Fruit fly (Drosophila melanogaster): Measurements from ENCODE around the gene Sry-delta.

The Sry-delta gene

dm6 chr3R:30046029-30047001 lies 3.2 kb downstream of the Sry-delta start, which contains the start of the genes RpL32 and CG7943 (continued):
- TF ChIP-seq ems (GFP tag; optimal IDR thresholded peaks at IDR 0.05) (peak; percentile 97), Bteb2 (GFP tag; optimal IDR thresholded peaks at IDR 0.05) (peak; percentile 92), CG7963 (GFP tag; IDR thresholded peaks at IDR 0.05; ENCODE audit: partially characterized antibody) (peak; percentile 100), Bdp1 (GFP tag; optimal IDR thresholded peaks at IDR 0.05) (peak; percentile 80), CG3281 (GFP tag; optimal IDR thresholded peaks at IDR 0.05) (peak; percentile 95), dm (GFP tag; optimal IDR thresholded peaks at IDR 0.05) (peak; percentile 97), Fer1 (GFP tag; optimal IDR thresholded peaks at IDR 0.05) (peak; percentile 95), tap (tag; optimal IDR thresholded peaks at IDR 0.05) (peak; percentile 89), Kr (GFP tag; optimal IDR thresholded peaks at IDR 0.05) (peak; percentile 20), CG10209 (GFP tag; optimal IDR thresholded peaks at IDR 0.05) (peak; percentile 90), ERR (GFP tag; optimal IDR thresholded peaks at IDR 0.05) (peak; percentile 91), Dek (tag; optimal IDR thresholded peaks at IDR 0.05) (peak; percentile 90), Hr78 (GFP tag; optimal IDR thresholded peaks at IDR 0.05) (no peak), zfh2 (GFP tag; optimal IDR thresholded peaks at IDR 0.05) (peak; percentile 96), lbe (GFP tag; optimal IDR thresholded peaks at IDR 0.05) (peak; percentile 95), CG1602 (GFP tag; optimal IDR thresholded peaks at IDR 0.05) (peak; percentile 82), CG15479 (GFP tag; optimal IDR thresholded peaks at IDR 0.05) (peak; percentile 48), CG12219 (GFP tag; optimal IDR thresholded peaks at IDR 0.05) (peak; percentile 77), Deaf1 (tag; optimal IDR thresholded peaks at IDR 0.05) (peak; percentile 71), CG13296 (GFP tag; optimal IDR thresholded peaks at IDR 0.05) (peak; percentile 97), CG18599 (GFP tag; optimal IDR thresholded peaks at IDR 0.05) (peak; percentile 96), H2.0 (GFP tag; IDR thresholded peaks at IDR 0.05) (peak; percentile 83), sc (optimal IDR thresholded peaks at IDR 0.05) (no peak), sc (GFP tag; optimal IDR thresholded peaks at IDR 0.05) (peak; percentile 75), CG11085 (GFP tag; IDR thresholded peaks at IDR 0.05) (peak; percentile 93), PHDP (tag; optimal IDR thresholded peaks at IDR 0.05) (peak; percentile 91), CG14965 (GFP tag; optimal IDR thresholded peaks at IDR 0.05; ENCODE audit: borderline replicate concordance) (peak; percentile 79), CG13894 (tag; optimal IDR thresholded peaks at IDR 0.05) (peak; percentile 91), CG2129 (GFP tag; IDR thresholded peaks at IDR 0.05; ENCODE audit: partially characterized antibody) (peak; percentile 100), Trl (optimal IDR thresholded peaks at IDR 0.05) (no peak), Trl (GFP tag; optimal IDR thresholded peaks at IDR 0.05) (peak; percentile 98), gem (tag; optimal IDR thresholded peaks at IDR 0.05) (peak; percentile 90), CG9609 (GFP tag; optimal IDR thresholded peaks at IDR 0.05) (peak; percentile 91), CG12744 (GFP tag; optimal IDR thresholded peaks at IDR 0.05) (peak; percentile 77), CG6854 (GFP tag; optimal IDR thresholded peaks at IDR 0.05) (peak; percentile 93), Nf-YC (tag; optimal IDR thresholded peaks at IDR 0.05) (peak; percentile 86), CG17829 (tag; optimal IDR thresholded peaks at IDR 0.05) (peak; percentile 93), CG10543 (GFP tag; optimal IDR thresholded peaks at IDR 0.05) (peak; percentile 97), Doc2 (GFP tag; IDR thresholded peaks at IDR 0.05) (peak; percentile 89), CG1529 (GFP tag; optimal IDR thresholded peaks at IDR 0.05) (peak; percentile 71), Lpt (GFP tag; optimal IDR thresholded peaks at IDR 0.05) (no peak), CG15601 (tag; optimal IDR thresholded peaks at IDR 0.05) (peak; percentile 83), CG30403 (GFP tag; optimal IDR thresholded peaks at IDR 0.05) (peak; percentile 94), sens (GFP tag) (peak; percentile 97), lov (optimal IDR thresholded peaks at IDR 0.05) (no peak), lov (GFP tag; IDR thresholded peaks at IDR 0.05) (peak; percentile 94), Dfd (GFP tag; optimal IDR thresholded peaks at IDR 0.05) (no peak), dan (GFP tag; IDR thresholded peaks at IDR 0.05) (peak; percentile 84), amos (GFP tag; IDR thresholded peaks at IDR 0.05; ENCODE audit: partially characterized antibody) (peak; percentile 100)
